Fruit fly (Drosophila melanogaster): ENCODE measurements around the gene CG31975.

CG31975 gene

DNA sequence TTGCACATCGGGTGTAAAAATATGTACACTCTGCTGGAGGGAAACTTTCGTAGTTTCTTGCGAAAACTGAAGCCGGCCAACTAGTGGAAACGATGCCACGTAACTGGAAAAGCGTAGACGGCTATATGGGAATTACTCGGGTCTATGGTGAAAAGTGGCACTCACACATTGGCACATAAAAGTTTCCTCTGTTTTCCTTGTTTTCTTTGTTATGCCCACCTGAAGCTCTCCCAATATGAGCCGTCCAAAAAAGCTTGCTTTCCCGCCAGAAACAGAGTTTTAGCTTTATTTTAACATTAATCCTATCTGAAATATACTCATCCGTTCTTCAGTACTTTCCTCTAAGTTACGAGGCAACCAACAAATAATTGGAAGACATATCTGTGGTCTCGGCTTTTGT is 10.1 kb downstream of the CG31975 start, which contains the start of gene CG3164:
Gene CG3164, minus strand, starts transcription at position 101 of the 400 bp plus-strand sequence.
- TF ChIP-seq CG15011 (GFP tag; optimal IDR thresholded peaks at IDR 0.05) (no peak), Gsc (GFP tag; IDR thresholded peaks at IDR 0.05) (no peak), Sox100B (GFP tag; optimal IDR thresholded peaks at IDR 0.05) (no peak), CG13894 (tag; optimal IDR thresholded peaks at IDR 0.05) (peak; percentile 76), CG13775 (GFP tag; optimal IDR thresholded peaks at IDR 0.05) (no peak), D (optimal IDR thresholded peaks at IDR 0.05) (no peak), D (GFP tag; optimal IDR thresholded peaks at IDR 0.05) (no peak), HLH4C (GFP tag; IDR thresholded peaks at IDR 0.05; ENCODE audit: partially characterized antibody) (no peak), CG34224 (GFP tag; IDR thresholded peaks at IDR 0.05; ENCODE audit: partially characterized antibody) (no peak), onecut (GFP tag; IDR thresholded peaks at IDR 0.05) (no peak), CG5180 (GFP tag; optimal IDR thresholded peaks at IDR 0.05) (no peak), CG6175 (GFP tag; IDR thresholded peaks at IDR 0.05) (no peak), lola (GFP tag; optimal IDR thresholded peaks at IDR 0.05) (peak in 1 of 3 experiments; percentile 22)

DNA sequence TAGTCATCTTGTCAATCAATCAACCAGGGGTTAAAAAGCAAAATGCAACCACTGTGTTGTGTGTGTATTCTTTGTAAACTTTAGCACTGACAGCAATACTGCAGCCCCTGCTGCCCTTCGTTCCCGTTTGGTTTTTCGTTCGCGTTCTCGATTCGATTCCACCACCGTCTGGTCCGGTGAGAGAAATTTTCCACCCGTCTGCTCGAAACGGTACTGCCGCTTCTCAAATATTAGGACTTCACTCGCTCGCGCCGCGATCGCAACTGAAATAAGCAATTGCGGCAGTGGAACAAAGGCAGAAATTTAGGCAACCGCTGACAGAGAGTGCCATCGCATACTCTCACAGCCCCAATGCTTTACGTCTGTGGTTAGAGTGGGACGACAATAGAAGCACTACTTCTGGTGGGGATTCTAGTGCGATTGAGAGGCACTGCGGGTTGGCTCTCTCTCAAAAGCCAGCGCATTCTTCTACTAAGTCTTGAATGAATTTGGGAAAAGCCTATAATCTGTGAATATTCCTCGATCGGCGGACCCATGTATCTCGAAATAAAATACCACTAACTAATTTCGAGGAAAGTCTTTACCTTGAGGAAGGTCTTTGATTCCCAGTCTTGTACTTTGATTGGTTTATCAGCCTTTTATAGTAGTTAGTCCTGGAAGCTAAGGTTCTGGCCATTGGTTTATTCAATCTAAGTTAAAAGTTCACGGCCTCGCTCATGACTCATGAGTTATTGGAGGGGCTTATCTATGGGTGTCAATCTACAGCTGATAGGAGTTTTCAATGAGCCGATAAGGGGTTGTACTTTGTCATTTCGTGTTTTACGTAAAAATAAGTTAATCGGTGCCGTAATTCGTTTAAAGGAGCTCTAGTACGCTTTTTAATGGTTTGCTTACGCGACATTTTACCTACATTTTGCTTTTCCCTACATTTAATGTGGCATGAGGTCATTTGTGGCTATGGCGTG is 11.5 kb downstream of the CG31975 start:
- no peak for TF ChIP-seq fru (optimal IDR thresholded peaks at IDR 0.05)
- peak; percentile 66 for TF ChIP-seq CG13296 (GFP tag; optimal IDR thresholded peaks at IDR 0.05)
- no peak for TF ChIP-seq ind (GFP tag; optimal IDR thresholded peaks at IDR 0.05)
- TF ChIP-seq zen2 (GFP tag; IDR thresholded peaks at IDR 0.05; ENCODE audit: partially characterized antibody): no peak
- TF ChIP-seq CG1602 (GFP tag; optimal IDR thresholded peaks at IDR 0.05): no peak
- TF ChIP-seq nom (GFP tag; optimal IDR thresholded peaks at IDR 0.05): peak; percentile 80
- TF ChIP-seq CG9817 (tag; optimal IDR thresholded peaks at IDR 0.05): no peak
- peak; percentile 47; the same call in 1 of the 2 replicates for TF ChIP-seq CG17328 (GFP tag; IDR thresholded peaks at IDR 0.05)
- TF ChIP-seq D (optimal IDR thresholded peaks at IDR 0.05): no peak
- TF ChIP-seq D (GFP tag; optimal IDR thresholded peaks at IDR 0.05): no peak
- TF ChIP-seq Spps (tag; optimal IDR thresholded peaks at IDR 0.05): no peak
- TF ChIP-seq croc (GFP tag; conservative IDR thresholded peaks at IDR 0.05): no peak
- TF ChIP-seq tgo (GFP tag; IDR thresholded peaks at IDR 0.05): no peak
- no peak for TF ChIP-seq Neu2 (GFP tag; optimal IDR thresholded peaks at IDR 0.05; ENCODE audit: borderline replicate concordance)
- peak; percentile 56; the same call in 1 of the 2 replicates for TF ChIP-seq aop (GFP tag; IDR thresholded peaks at IDR 0.05)
- TF ChIP-seq ham (GFP tag; IDR thresholded peaks at IDR 0.05): no peak
- peak; percentile 4 for TF ChIP-seq nmo (GFP tag; optimal IDR thresholded peaks at IDR 0.05)
- TF ChIP-seq Drgx (GFP tag; IDR thresholded peaks at IDR 0.05): 0 out of 2 replicates have a peak, but pooled peaks have one; percentile 27
- TF ChIP-seq CG6791 (GFP tag; IDR thresholded peaks at IDR 0.05; ENCODE audit: partially characterized antibody): peak; percentile 36; the same call in 1 of the 3 replicates
- TF ChIP-seq eve (GFP tag; optimal IDR thresholded peaks at IDR 0.05): peak in 1 of 2 experiments; percentile 77
- no peak for TF ChIP-seq CG11247 (GFP tag; IDR thresholded peaks at IDR 0.05)
- no peak for TF ChIP-seq Lhr (GFP tag; optimal IDR thresholded peaks at IDR 0.05)
- peak; percentile 72 for TF ChIP-seq BtbVII (GFP tag; optimal IDR thresholded peaks at IDR 0.05)
- no peak for TF ChIP-seq ems (GFP tag; optimal IDR thresholded peaks at IDR 0.05)
- TF ChIP-seq CG4404 (GFP tag; IDR thresholded peaks at IDR 0.05): no peak
- 0 out of 3 replicates have a peak, but pooled peaks have one; percentile 20 for TF ChIP-seq ken (GFP tag; IDR thresholded peaks at IDR 0.05)
- TF ChIP-seq grau (tag; optimal IDR thresholded peaks at IDR 0.05): peak; percentile 35
- TF ChIP-seq CG3281 (GFP tag; optimal IDR thresholded peaks at IDR 0.05): peak; percentile 54
- TF ChIP-seq dmrt99B (tag; optimal IDR thresholded peaks at IDR 0.05): peak; percentile 28
- TF ChIP-seq Xrp1 (GFP tag; IDR thresholded peaks at IDR 0.05): no peak; the same call in 1 of the 2 replicates
- no peak; the same call in 1 of the 2 replicates for TF ChIP-seq CG14441 (GFP tag; IDR thresholded peaks at IDR 0.05)
- TF ChIP-seq CG13424 (tag; optimal IDR thresholded peaks at IDR 0.05): peak; percentile 1
- peak; percentile 23; the same call in 1 of the 2 replicates for TF ChIP-seq E2f2 (GFP tag; IDR thresholded peaks at IDR 0.05)
- TF ChIP-seq Oaz (GFP tag; IDR thresholded peaks at IDR 0.05): no peak
- no peak for TF ChIP-seq gcm2 (GFP tag; optimal IDR thresholded peaks at IDR 0.05)
- TF ChIP-seq CG2116 (GFP tag; optimal IDR thresholded peaks at IDR 0.05): no peak
- no peak for TF ChIP-seq CG5180 (GFP tag; optimal IDR thresholded peaks at IDR 0.05)
